Worm (Caenorhabditis elegans) whole organism, mixed stage, embryonic: ENCODE data around the gene T11F9.10.
"Not testable (repeated sequence)": the region's sequence is repeated elsewhere in the genome, so short reads cannot be mapped to it uniquely, and the experiment has no call there.

ENCODE experiments used
- M03D4.4 ChIP-seq: sonication (generic microtip); optimal IDR thresholded peaks from 2 replicates; lab custom pipeline; 2017; ENCODE audit warnings: mild to moderate bottlenecking, missing genetic modification characterization, missing compliant biosample characterization
- ces-1 ChIP-seq: fragments of 150-350 bp; optimal IDR thresholded peaks from 2 replicates; lab custom pipeline; 2014; ENCODE audit warnings: missing biosample characterization, missing genetic modification reagents, missing genetic modification characterization
- elt-1 ChIP-seq: sonication (generic microtip); optimal IDR thresholded peaks from 2 replicates; lab custom pipeline; 2017; ENCODE audit warnings: missing genetic modification characterization, mild to moderate bottlenecking, missing compliant biosample characterization, antibody characterized with exemption, moderate library complexity, borderline replicate concordance; ENCODE audit not compliant: insufficient read depth
- lin-13 ChIP-seq: fragments of 150-350 bp; optimal IDR thresholded peaks from 2 replicates; lab custom pipeline; 2014; ENCODE audit warnings: missing biosample characterization, missing genetic modification characterization
- lsy-2 ChIP-seq: fragments of 150-350 bp; optimal IDR thresholded peaks from 2 replicates; lab custom pipeline; 2014; ENCODE audit warnings: missing biosample characterization, missing genetic modification characterization
- mab-5 ChIP-seq: fragments of 150-350 bp; optimal IDR thresholded peaks from 2 replicates; lab custom pipeline; 2014; ENCODE audit warnings: missing biosample characterization, missing genetic modification characterization
- mep-1 ChIP-seq: fragments of 150-350 bp; optimal IDR thresholded peaks from 2 replicates; lab custom pipeline; 2017; ENCODE audit warnings: missing biosample characterization, missing genetic modification reagents, missing genetic modification characterization, inconsistent platforms
- nhr-12 ChIP-seq: fragments of 150-350 bp; optimal IDR thresholded peaks from 2 replicates; lab custom pipeline; 2014; ENCODE audit warnings: missing biosample characterization, missing genetic modification characterization
- nhr-76 ChIP-seq: sonication (generic microtip); optimal IDR thresholded peaks from 2 replicates; lab custom pipeline; 2017; ENCODE audit warnings: missing biosample characterization, missing genetic modification characterization
- pha-4 ChIP-seq: fragments of 150-350 bp; optimal IDR thresholded peaks from 2 replicates; lab custom pipeline; 2018; ENCODE audit warnings: missing biosample characterization, missing genetic modification reagents, missing genetic modification characterization
- snpc-4 ChIP-seq: fragments of 150-350 bp; optimal IDR thresholded peaks from 2 replicates; lab custom pipeline; 2014; ENCODE audit warnings: missing biosample characterization, missing genetic modification characterization
- sptf-1 ChIP-seq: sonication (generic microtip); optimal IDR thresholded peaks from 2 replicates; lab custom pipeline; 2017; ENCODE audit warnings: mild to moderate bottlenecking, missing genetic modification characterization, moderate library complexity, missing compliant biosample characterization
- unc-39 ChIP-seq: fragments of 150-350 bp; optimal IDR thresholded peaks from 2 replicates; lab custom pipeline; 2014; ENCODE audit warnings: missing biosample characterization, missing genetic modification characterization
- unc-62 ChIP-seq: fragments of 150-350 bp; optimal IDR thresholded peaks from 2 replicates; lab custom pipeline; 2014; ENCODE audit warnings: missing biosample characterization, missing genetic modification reagents, missing genetic modification characterization

ce11 chrV:11483580-11484092 is 3.1 kb upstream of the T11F9.10 start, which contains the start of gene col-157:
- not testable (repeated sequence) for TF ChIP-seq lin-13; M03D4.4 (tag; lab: Kevin White, UChicago); lsy-2 (tag; lab: Kevin White, UChicago); nhr-12 (tag; lab: Kevin White, UChicago); unc-62 (GFP tag; lab: Kevin White, UChicago); nhr-76 (tag; lab: Kevin White, UChicago); snpc-4 (tag; lab: Kevin White, UChicago); pha-4 (tag; lab: Kevin White, UChicago); ces-1; sptf-1 (tag; lab: Kevin White, UChicago); mep-1 (tag; lab: Kevin White, UChicago); unc-39 (tag; lab: Kevin White, UChicago); elt-1 (tag; lab: Kevin White, UChicago); mab-5 (tag; lab: Kevin White, UChicago)
